Worm (Caenorhabditis elegans) whole organism, L2 larva: ENCODE results near the gene B0524.2.

Source experiments
- ZK546.5 ChIP-seq: sonication (generic microtip); optimal IDR thresholded peaks from 2 replicates; lab custom pipeline; 2017; ENCODE audit warnings: missing biosample characterization, missing genetic modification characterization
- egl-27 ChIP-seq: sonication (generic microtip); optimal IDR thresholded peaks from 3 replicates; lab custom pipeline; 2017; ENCODE audit warnings: missing biosample characterization, missing genetic modification reagents, missing genetic modification characterization
- lin-13 ChIP-seq: fragments of 150-350 bp; optimal IDR thresholded peaks from 2 replicates; lab custom pipeline; 2014; ENCODE audit warnings: missing biosample characterization, missing genetic modification reagents, missing genetic modification characterization
- nhr-12 ChIP-seq: fragments of 150-350 bp; optimal IDR thresholded peaks from 2 replicates; lab custom pipeline; 2014; ENCODE audit warnings: missing biosample characterization, missing genetic modification characterization
- nhr-23 ChIP-seq: fragments of 150-350 bp; optimal IDR thresholded peaks from 2 replicates; lab custom pipeline; 2014; ENCODE audit warnings: missing biosample characterization, missing genetic modification reagents, missing genetic modification characterization
- nhr-25 ChIP-seq: fragments of 150-350 bp; sonication (generic microtip); optimal IDR thresholded peaks from 3 replicates; lab custom pipeline; 2014; ENCODE audit warnings: missing biosample characterization, missing genetic modification characterization
- nhr-77 ChIP-seq: fragments of 150-350 bp; optimal IDR thresholded peaks from 2 replicates; lab custom pipeline; 2014; ENCODE audit warnings: missing biosample characterization, missing genetic modification characterization
- unc-62 ChIP-seq: fragments of 150-350 bp; optimal IDR thresholded peaks from 2 replicates; lab custom pipeline; 2014; ENCODE audit warnings: missing biosample characterization, missing genetic modification reagents, missing genetic modification characterization
- ztf-11 ChIP-seq: sonication (generic microtip); optimal IDR thresholded peaks from 2 replicates; lab custom pipeline; 2017; ENCODE audit warnings: missing biosample characterization, missing genetic modification characterization

DNA sequence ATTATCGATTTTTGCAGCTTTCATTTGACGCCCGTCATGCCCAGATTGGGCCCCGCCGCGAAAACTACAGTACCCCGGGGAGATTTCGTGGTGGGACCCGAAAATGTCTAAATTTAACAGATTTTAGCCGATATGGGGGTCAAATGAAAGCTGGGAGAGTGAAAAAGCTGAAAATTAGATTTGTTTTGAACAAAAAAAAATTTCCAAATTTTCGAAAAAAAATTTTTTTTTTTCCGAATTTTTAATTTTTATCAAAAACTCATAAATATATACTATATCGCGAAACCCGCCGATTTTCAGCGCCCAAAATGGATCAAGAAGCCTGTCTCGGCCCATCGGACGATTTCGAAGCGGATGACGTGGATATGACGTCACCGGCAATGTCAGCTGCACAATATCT is 15.8 kb upstream of the B0524.2 start, which contains the start of gene smi-1:
- no peak for TF ChIP-seq ztf-11 (tag; lab: Kevin White, UChicago)
- no peak for TF ChIP-seq nhr-23 (tag; lab: Kevin White, UChicago)
- no peak for TF ChIP-seq egl-27 (tag; lab: Kevin White, UChicago)
- no peak for TF ChIP-seq ZK546.5
- TF ChIP-seq nhr-25 (tag; lab: Kevin White, UChicago) = no peak
- TF ChIP-seq lin-13 (GFP tag; lab: Kevin White, UChicago) = no peak
- TF ChIP-seq unc-62 = no peak
- no peak for TF ChIP-seq nhr-77
- no peak for TF ChIP-seq nhr-12 (tag; lab: Kevin White, UChicago)
